Fruit fly (Drosophila melanogaster): ENCODE measurements around the gene CG10602.

The CG10602 gene

dm6 chr2L:18834525-18834924 lies 24.5 kb downstream of the CG10602 start:
- no peak for TF ChIP-seq noc (tag; optimal IDR thresholded peaks at IDR 0.05)

- peak; percentile 17 for TF ChIP-seq noc (tag; optimal IDR thresholded peaks at IDR 0.05)
These were observed 28.2 kb downstream of the CG10602 start, which contains the start of the genes CG17597 and ScpX for dm6 chr2L:18830587-18831528. Gene CG17597, minus strand, starts transcription at chr2L:18831153. Gene ScpX, plus strand, starts transcription at chr2L:18831229.

- no peak for TF ChIP-seq noc (tag; optimal IDR thresholded peaks at IDR 0.05)
These were observed 32.5 kb downstream of the CG10602 start, which contains the start of gene Ugt36E1 for dm6 chr2L:18826496-18827008. Gene Ugt36E1, plus strand, starts transcription at chr2L:18826770.

- peak; percentile 24 for TF ChIP-seq noc (tag; optimal IDR thresholded peaks at IDR 0.05)
These were observed 35.7 kb downstream of the CG10602 start, which contains the start of gene Ugt36D1 for dm6 chr2L:18823243-18823803. Gene Ugt36D1, plus strand, starts transcription at chr2L:18823548.

- TF ChIP-seq noc (tag; optimal IDR thresholded peaks at IDR 0.05) = no peak
These were observed 36.2 kb downstream of the CG10602 start for dm6 chr2L:18822805-18823204.

dm6 chr2L:18819044-18819443 lies 40.0 kb downstream of the CG10602 start, which contains the start of gene Ugt36F1:
Gene Ugt36F1, plus strand, starts transcription at chr2L:18819344.
- TF ChIP-seq noc (tag; optimal IDR thresholded peaks at IDR 0.05) = no peak

- TF ChIP-seq noc (tag; optimal IDR thresholded peaks at IDR 0.05) = no peak
These were observed 40.7 kb downstream of the CG10602 start for dm6 chr2L:18818397-18818796.

dm6 chr2L:18815194-18815593 lies 43.9 kb downstream of the CG10602 start:
- TF ChIP-seq noc (tag; optimal IDR thresholded peaks at IDR 0.05) = no peak

dm6 chr2L:18812755-18813154 lies 46.3 kb downstream of the CG10602 start:
- TF ChIP-seq noc (tag; optimal IDR thresholded peaks at IDR 0.05) = no peak

dm6 chr2L:18812348-18812747 lies 46.7 kb downstream of the CG10602 start, which contains the start of the genes CG17325 and CG42305:
Gene CG17325, plus strand, starts transcription at chr2L:18812648.
Gene CG42305, plus strand, starts transcription at chr2L:18812648.
- TF ChIP-seq noc (tag; optimal IDR thresholded peaks at IDR 0.05) = no peak

dm6 chr2L:18810960-18811642 lies 47.9 kb downstream of the CG10602 start, which contains the start of the genes CG10570 and CG42502:
Gene CG10570, minus strand, starts transcription at chr2L:18811252.
Gene CG42502, minus strand, starts transcription at chr2L:18811252.
- no peak for TF ChIP-seq noc (tag; optimal IDR thresholded peaks at IDR 0.05)

dm6 chr2L:18809486-18809885 lies 49.6 kb downstream of the CG10602 start:
- no peak for TF ChIP-seq noc (tag; optimal IDR thresholded peaks at IDR 0.05)

- no peak for TF ChIP-seq noc (tag; optimal IDR thresholded peaks at IDR 0.05)
These were observed 50.2 kb downstream of the CG10602 start for dm6 chr2L:18808754-18809329.

- TF ChIP-seq noc (tag; optimal IDR thresholded peaks at IDR 0.05) = no peak
These were observed 53.2 kb downstream of the CG10602 start for dm6 chr2L:18805637-18806403.

- no peak for TF ChIP-seq noc (tag; optimal IDR thresholded peaks at IDR 0.05)
These were observed 53.8 kb downstream of the CG10602 start, which contains the start of gene CG43814 for dm6 chr2L:18805247-18805636. Gene CG43814, minus strand, starts transcription at chr2L:18805347.
